Worm (Caenorhabditis elegans): Measurements from ENCODE around the gene gly-12.

Gene gly-12

ce11 chrX:7469907-7470306 lies 15.8 kb upstream of the gly-12 start:
- TF ChIP-seq dao-5 (tag; optimal IDR thresholded peaks at IDR 0.05) (no peak), him-1 (tag; optimal IDR thresholded peaks at IDR 0.05) (no peak), W03F9.2 (tag; optimal IDR thresholded peaks at IDR 0.05) (no peak)

ce11 chrX:7474968-7475433 lies 10.7 kb upstream of the gly-12 start, which contains the start of gene coh-1:
TSS of gene coh-1 (minus strand) at chrX:7475018.
- TF ChIP-seq him-1 (tag; optimal IDR thresholded peaks at IDR 0.05) (no peak), dao-5 (tag; optimal IDR thresholded peaks at IDR 0.05) (no peak), W03F9.2 (tag; optimal IDR thresholded peaks at IDR 0.05) (no peak)

ce11 chrX:7478476-7478875 lies 7.2 kb upstream of the gly-12 start:
- TF ChIP-seq W03F9.2 (tag; optimal IDR thresholded peaks at IDR 0.05): no peak
- no peak for TF ChIP-seq dao-5 (tag; optimal IDR thresholded peaks at IDR 0.05)
- TF ChIP-seq him-1 (tag; optimal IDR thresholded peaks at IDR 0.05): no peak

- TF ChIP-seq W03F9.2 (tag; optimal IDR thresholded peaks at IDR 0.05) (no peak), dao-5 (tag; optimal IDR thresholded peaks at IDR 0.05) (no peak), him-1 (tag; optimal IDR thresholded peaks at IDR 0.05) (no peak)
Observed at ce11 chrX:7478948-7479347, 6.7 kb upstream of the gly-12 start, which contains the start of gene mek-1. TSS of gene mek-1 (plus strand) at chrX:7479248.

ce11 chrX:7480756-7481155 lies 4.9 kb upstream of the gly-12 start, which contains the start of gene F48E3.9:
TSS of gene F48E3.9 (plus strand) at chrX:7481056.
- no peak for TF ChIP-seq W03F9.2 (tag; optimal IDR thresholded peaks at IDR 0.05)
- TF ChIP-seq dao-5 (tag; optimal IDR thresholded peaks at IDR 0.05): no peak
- no peak for TF ChIP-seq him-1 (tag; optimal IDR thresholded peaks at IDR 0.05)

- no peak for TF ChIP-seq dao-5 (tag; optimal IDR thresholded peaks at IDR 0.05)
- TF ChIP-seq W03F9.2 (tag; optimal IDR thresholded peaks at IDR 0.05): no peak
Observed at ce11 chrX:7491521-7491920, 5.9 kb downstream of the gly-12 start.

- no peak for TF ChIP-seq W03F9.2 (tag; optimal IDR thresholded peaks at IDR 0.05)
- no peak for TF ChIP-seq him-1 (tag; optimal IDR thresholded peaks at IDR 0.05)
- TF ChIP-seq dao-5 (tag; optimal IDR thresholded peaks at IDR 0.05): no peak
Observed at ce11 chrX:7493020-7493419, 7.4 kb downstream of the gly-12 start, which contains the start of gene F48E3.2. TSS of gene F48E3.2 (minus strand) at chrX:7493120.

ce11 chrX:7495491-7495890 lies 9.8 kb downstream of the gly-12 start, which contains the start of gene try-14:
TSS of gene try-14 (minus strand) at chrX:7495591.
- no peak for TF ChIP-seq him-1 (tag; optimal IDR thresholded peaks at IDR 0.05)
- TF ChIP-seq W03F9.2 (tag; optimal IDR thresholded peaks at IDR 0.05): no peak
- TF ChIP-seq dao-5 (tag; optimal IDR thresholded peaks at IDR 0.05): no peak

- TF ChIP-seq him-1 (tag; optimal IDR thresholded peaks at IDR 0.05): peak; percentile 90
- no peak for TF ChIP-seq dao-5 (tag; optimal IDR thresholded peaks at IDR 0.05)
Observed at ce11 chrX:7500970-7501369, 15.3 kb downstream of the gly-12 start, which contains the start of gene uggt-1. TSS of gene uggt-1 (minus strand) at chrX:7500982.

- TF ChIP-seq dao-5 (tag; optimal IDR thresholded peaks at IDR 0.05) (no peak), W03F9.2 (tag; optimal IDR thresholded peaks at IDR 0.05) (no peak), him-1 (tag; optimal IDR thresholded peaks at IDR 0.05) (no peak)
Observed at ce11 chrX:7502807-7503206, 17.1 kb downstream of the gly-12 start, which contains the start of gene F48E3.6. TSS of gene F48E3.6 (minus strand) at chrX:7502907.

- TF ChIP-seq him-1 (tag; optimal IDR thresholded peaks at IDR 0.05) (no peak), W03F9.2 (tag; optimal IDR thresholded peaks at IDR 0.05) (no peak), dao-5 (tag; optimal IDR thresholded peaks at IDR 0.05) (no peak)
Observed at ce11 chrX:7506533-7506932, 20.9 kb downstream of the gly-12 start, which contains the start of gene lgc-11. TSS of gene lgc-11 (minus strand) at chrX:7506633.

ce11 chrX:7507141-7507540 lies 21.5 kb downstream of the gly-12 start:
- no peak for TF ChIP-seq him-1 (tag; optimal IDR thresholded peaks at IDR 0.05)
- no peak for TF ChIP-seq dao-5 (tag; optimal IDR thresholded peaks at IDR 0.05)

ce11 chrX:7512714-7513113 lies 27.1 kb downstream of the gly-12 start:
- TF ChIP-seq dao-5 (tag; optimal IDR thresholded peaks at IDR 0.05): no peak
- no peak for TF ChIP-seq W03F9.2 (tag; optimal IDR thresholded peaks at IDR 0.05)
- no peak for TF ChIP-seq him-1 (tag; optimal IDR thresholded peaks at IDR 0.05)

ce11 chrX:7519569-7519968 lies 33.9 kb downstream of the gly-12 start, which contains the start of gene chts-1:
TSS of gene chts-1 (minus strand) at chrX:7519669.
- TF ChIP-seq him-1 (tag; optimal IDR thresholded peaks at IDR 0.05): no peak
- no peak for TF ChIP-seq W03F9.2 (tag; optimal IDR thresholded peaks at IDR 0.05)
- TF ChIP-seq dao-5 (tag; optimal IDR thresholded peaks at IDR 0.05): no peak

ce11 chrX:7522595-7522994 lies 36.9 kb downstream of the gly-12 start:
- no peak for TF ChIP-seq W03F9.2 (tag; optimal IDR thresholded peaks at IDR 0.05)
- no peak for TF ChIP-seq him-1 (tag; optimal IDR thresholded peaks at IDR 0.05)
- TF ChIP-seq dao-5 (tag; optimal IDR thresholded peaks at IDR 0.05): no peak
